Worm (Caenorhabditis elegans) whole organism, midembryonic: ENCODE data around the gene pqn-31.

Source experiments
- T22C8.4 ChIP-seq: fragments of 200-800 bp; sonication (Bioruptor generic); IDR thresholded peaks from 2 replicates; pipeline ENCODE4 v1.3.6; 2022; ENCODE audit warnings: missing genetic modification characterization, missing compliant biosample characterization
- cog-1 ChIP-seq: sonication (generic microtip); optimal IDR thresholded peaks from 2 replicates; lab custom pipeline; 2016; ENCODE audit warnings: missing genetic modification characterization, missing compliant biosample characterization
- flt-1 ChIP-seq: fragments of 200-800 bp; sonication (Bioruptor generic); IDR thresholded peaks from 2 replicates; pipeline ENCODE4 v1.3.6; 2022; ENCODE audit warnings: missing genetic modification characterization, missing compliant biosample characterization
- klf-2 ChIP-seq: fragments of 200-800 bp; sonication (Bioruptor generic); conservative IDR thresholded peaks from 2 replicates; pipeline ENCODE4 v1.3.6; 2022; ENCODE audit warnings: missing genetic modification reagents, missing genetic modification characterization, missing compliant biosample characterization
- med-1 ChIP-seq: sonication (generic microtip); optimal IDR thresholded peaks from 2 replicates; lab custom pipeline; 2017; ENCODE audit warnings: missing genetic modification characterization, mild to moderate bottlenecking, missing compliant biosample characterization, antibody characterized with exemption, missing genetic modification reagents; ENCODE audit not compliant: insufficient read depth
- ref-1 ChIP-seq: fragments of 200-800 bp; sonication (Bioruptor generic); conservative IDR thresholded peaks from 2 replicates; pipeline ENCODE4 v1.3.6; 2022; ENCODE audit warnings: missing genetic modification reagents, missing genetic modification characterization, missing compliant biosample characterization
- tab-1 ChIP-seq: fragments of 200-800 bp; sonication (Bioruptor generic); IDR thresholded peaks from 2 replicates; pipeline ENCODE4 v1.3.6; 2022; ENCODE audit warnings: missing genetic modification characterization, missing compliant biosample characterization
- ztf-23 ChIP-seq: fragments of 200-800 bp; sonication (Bioruptor generic); IDR thresholded peaks from 2 replicates; pipeline ENCODE4 v1.3.6; 2022; ENCODE audit warnings: missing genetic modification reagents, missing genetic modification characterization, missing compliant biosample characterization
- ztf-29 ChIP-seq: fragments of 200-800 bp; sonication (Bioruptor generic); IDR thresholded peaks from 2 replicates; pipeline ENCODE4 v1.3.6; 2022; ENCODE audit warnings: missing genetic modification reagents, missing genetic modification characterization, missing compliant biosample characterization

Gene pqn-31

ce11 chrV:9098280-9098973 lies 11.0 kb upstream of the pqn-31 start, which contains the start of gene F21C10.9:
TSS of gene F21C10.9 (minus strand) at chrV:9098696.
- TF ChIP-seq ztf-23 (GFP tag; lab: Robert Waterston, UW) = no peak
- TF ChIP-seq klf-2 (GFP tag; lab: Robert Waterston, UW) = no peak
- TF ChIP-seq tab-1 (GFP tag; lab: Robert Waterston, UW) = no peak
- no peak for TF ChIP-seq T22C8.4 (GFP tag; lab: Robert Waterston, UW)
- TF ChIP-seq med-1 = no peak
- no peak for TF ChIP-seq ref-1
- no peak for TF ChIP-seq flt-1 (GFP tag; lab: Robert Waterston, UW)
- TF ChIP-seq ztf-29 (GFP tag; lab: Robert Waterston, UW) = no peak
- no peak for TF ChIP-seq cog-1 (tag; lab: Kevin White, UChicago)

ce11 chrV:9101062-9101461 lies 8.3 kb upstream of the pqn-31 start, which contains the start of gene frpr-6:
TSS of gene frpr-6 (minus strand) at chrV:9101162.
- no peak for TF ChIP-seq flt-1 (GFP tag; lab: Robert Waterston, UW)
- TF ChIP-seq tab-1 (GFP tag; lab: Robert Waterston, UW) = no peak
- TF ChIP-seq cog-1 (tag; lab: Kevin White, UChicago) = no peak
- no peak for TF ChIP-seq T22C8.4 (GFP tag; lab: Robert Waterston, UW)
- no peak for TF ChIP-seq klf-2 (GFP tag; lab: Robert Waterston, UW)
- no peak for TF ChIP-seq ztf-29 (GFP tag; lab: Robert Waterston, UW)
- no peak for TF ChIP-seq med-1
- TF ChIP-seq ztf-23 (GFP tag; lab: Robert Waterston, UW) = no peak
- no peak for TF ChIP-seq ref-1

DNA sequence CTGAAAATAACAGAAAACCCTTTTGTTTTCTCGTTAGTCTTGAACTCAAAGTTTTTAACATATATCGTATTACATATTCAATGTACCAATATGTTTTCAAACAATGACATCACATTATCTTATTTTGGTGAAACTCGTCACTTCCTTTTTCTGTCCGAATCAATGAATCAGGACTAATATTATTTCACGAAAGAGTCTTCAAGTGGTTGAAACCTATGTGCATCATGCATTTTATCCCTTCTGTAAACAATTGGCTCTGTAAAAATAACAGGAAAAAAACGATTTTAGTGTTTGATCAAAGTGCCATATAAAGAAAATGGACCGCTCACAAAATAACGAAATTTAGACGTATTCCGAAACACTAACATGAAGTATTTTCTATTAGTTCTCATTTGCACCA lies 1.2 kb upstream of the pqn-31 start, which contains the start of gene F21C10.18:
F21C10.18 (plus strand) TSS at position 301 of the 400 bp plus-strand sequence.
- no peak for TF ChIP-seq flt-1 (GFP tag; lab: Robert Waterston, UW)
- no peak for TF ChIP-seq med-1
- no peak for TF ChIP-seq tab-1 (GFP tag; lab: Robert Waterston, UW)
- TF ChIP-seq klf-2 (GFP tag; lab: Robert Waterston, UW) = no peak
- no peak for TF ChIP-seq T22C8.4 (GFP tag; lab: Robert Waterston, UW)
- no peak for TF ChIP-seq ztf-29 (GFP tag; lab: Robert Waterston, UW)
- TF ChIP-seq ztf-23 (GFP tag; lab: Robert Waterston, UW) = no peak
- TF ChIP-seq ref-1 = no peak
- TF ChIP-seq cog-1 (tag; lab: Kevin White, UChicago) = no peak

- TF ChIP-seq T22C8.4 (GFP tag; lab: Robert Waterston, UW) = no peak
These were observed 2.6 kb downstream of the pqn-31 start for ce11 chrV:9111957-9112356.

DNA sequence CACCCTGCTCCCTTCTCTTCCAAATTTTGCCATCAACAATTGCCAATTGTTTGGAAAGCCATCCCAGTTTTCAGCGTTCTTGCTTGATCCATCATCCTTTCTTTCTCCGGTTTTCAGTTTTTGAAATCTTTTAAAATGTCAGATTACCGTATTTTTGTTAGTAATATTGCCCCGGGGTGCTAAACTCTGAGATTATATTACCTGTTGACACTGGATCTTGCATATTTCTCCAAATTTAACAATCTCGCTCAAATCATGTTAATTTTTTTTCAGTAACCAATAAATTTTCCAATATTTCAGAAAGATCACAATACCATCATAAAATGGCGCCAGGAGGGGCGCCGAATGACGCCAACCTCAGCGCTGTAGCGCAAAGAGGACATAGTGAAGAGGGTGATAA lies 3.1 kb downstream of the pqn-31 start, which contains the start of gene F21C10.7:
F21C10.7 (plus strand) TSS at position 301 of the 400 bp plus-strand sequence.
- TF ChIP-seq T22C8.4 (GFP tag; lab: Robert Waterston, UW) = no peak
- no peak for TF ChIP-seq cog-1 (tag; lab: Kevin White, UChicago)
- no peak for TF ChIP-seq ztf-23 (GFP tag; lab: Robert Waterston, UW)
- TF ChIP-seq med-1 = no peak
- TF ChIP-seq klf-2 (GFP tag; lab: Robert Waterston, UW) = no peak
- no peak for TF ChIP-seq ref-1
- TF ChIP-seq flt-1 (GFP tag; lab: Robert Waterston, UW) = no peak
- TF ChIP-seq tab-1 (GFP tag; lab: Robert Waterston, UW) = no peak
- TF ChIP-seq ztf-29 (GFP tag; lab: Robert Waterston, UW) = no peak

- no peak for TF ChIP-seq med-1
- no peak for TF ChIP-seq T22C8.4 (GFP tag; lab: Robert Waterston, UW)
- TF ChIP-seq tab-1 (GFP tag; lab: Robert Waterston, UW) = no peak
- TF ChIP-seq flt-1 (GFP tag; lab: Robert Waterston, UW) = no peak
- no peak for TF ChIP-seq ref-1
- TF ChIP-seq ztf-29 (GFP tag; lab: Robert Waterston, UW) = no peak
- no peak for TF ChIP-seq klf-2 (GFP tag; lab: Robert Waterston, UW)
- no peak for TF ChIP-seq ztf-23 (GFP tag; lab: Robert Waterston, UW)
These were observed 12.6 kb downstream of the pqn-31 start, which contains the start of gene F21C10.13 for ce11 chrV:9122004-9122403. TSS of gene F21C10.13 (plus strand) at chrV:9122304.

DNA sequence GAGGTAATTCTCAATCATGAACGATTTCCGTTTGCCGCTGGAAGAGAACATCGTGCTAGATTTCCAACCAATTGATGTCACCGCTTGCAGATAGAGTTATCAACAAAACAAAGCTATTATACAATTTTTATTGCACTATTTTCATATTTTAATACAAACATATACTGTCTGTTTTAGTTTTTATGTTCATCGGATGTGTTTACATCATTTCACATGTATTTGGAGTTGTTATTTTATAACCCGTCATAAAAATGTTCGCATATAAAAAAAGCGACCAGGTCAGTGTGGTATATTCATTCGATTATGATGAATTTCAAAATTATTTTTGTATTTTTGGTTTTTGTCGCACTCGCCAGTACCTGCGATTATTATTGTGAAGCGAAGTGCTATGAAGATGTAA lies 13.8 kb downstream of the pqn-31 start, which contains the start of gene F21C10.11:
F21C10.11 (plus strand) TSS at position 301 of the 400 bp plus-strand sequence.
- TF ChIP-seq ztf-23 (GFP tag; lab: Robert Waterston, UW) (no peak), tab-1 (GFP tag; lab: Robert Waterston, UW) (no peak), ref-1 (no peak), ztf-29 (GFP tag; lab: Robert Waterston, UW) (no peak), med-1 (no peak), cog-1 (tag; lab: Kevin White, UChicago) (no peak), T22C8.4 (GFP tag; lab: Robert Waterston, UW) (no peak)

ce11 chrV:9124180-9124579 lies 14.8 kb downstream of the pqn-31 start, which contains the start of gene F21C10.6:
TSS of gene F21C10.6 (plus strand) at chrV:9124480.
- no peak for TF ChIP-seq tab-1 (GFP tag; lab: Robert Waterston, UW)
- no peak for TF ChIP-seq T22C8.4 (GFP tag; lab: Robert Waterston, UW)
- no peak for TF ChIP-seq klf-2 (GFP tag; lab: Robert Waterston, UW)
- TF ChIP-seq ztf-29 (GFP tag; lab: Robert Waterston, UW) = no peak
- no peak for TF ChIP-seq ztf-23 (GFP tag; lab: Robert Waterston, UW)
- no peak for TF ChIP-seq ref-1
- no peak for TF ChIP-seq flt-1 (GFP tag; lab: Robert Waterston, UW)
- no peak for TF ChIP-seq cog-1 (tag; lab: Kevin White, UChicago)
- no peak for TF ChIP-seq med-1

ce11 chrV:9125345-9125744 lies 16.0 kb downstream of the pqn-31 start, which contains the start of gene F21C10.5:
TSS of gene F21C10.5 (plus strand) at chrV:9125645.
- no peak for TF ChIP-seq ztf-29 (GFP tag; lab: Robert Waterston, UW)
- TF ChIP-seq tab-1 (GFP tag; lab: Robert Waterston, UW) = no peak
- TF ChIP-seq cog-1 (tag; lab: Kevin White, UChicago) = no peak
- TF ChIP-seq med-1 = no peak
- TF ChIP-seq ztf-23 (GFP tag; lab: Robert Waterston, UW) = no peak
- TF ChIP-seq T22C8.4 (GFP tag; lab: Robert Waterston, UW) = no peak
- no peak for TF ChIP-seq flt-1 (GFP tag; lab: Robert Waterston, UW)
